Fruit fly (Drosophila melanogaster) whole organism, embryonic: Measurements from ENCODE around the gene CheB38c.

Experiments
- Abd-B ChIP-seq: fragments of 200-800 bp; sonication (Bioruptor generic); optimal IDR thresholded peaks from 2 replicates; lab custom pipeline; 2018; ENCODE audit warnings: missing biosample characterization, mild to moderate bottlenecking, missing genetic modification characterization, moderate library complexity
- CG10267 ChIP-seq: fragments of 200-800 bp; sonication (Bioruptor generic); optimal IDR thresholded peaks from 2 replicates; lab custom pipeline; 2018; ENCODE audit warnings: missing biosample characterization, mild to moderate bottlenecking, missing genetic modification characterization, moderate library complexity
- CG10366 ChIP-seq: fragments of 200-800 bp; sonication (Bioruptor generic); IDR thresholded peaks from 2 replicates; pipeline ENCODE4 v1.3.6; 2022; ENCODE audit warnings: missing biosample characterization, missing genetic modification characterization
- CG10959 ChIP-seq: fragments of 200-800 bp; sonication (Bioruptor generic); IDR thresholded peaks from 2 replicates; pipeline ENCODE4 v1.3.6; 2022; ENCODE audit warnings: missing biosample characterization, missing genetic modification characterization
- CG11085 ChIP-seq: fragments of 200-800 bp; sonication (Bioruptor generic); IDR thresholded peaks from 2 replicates; pipeline ENCODE4 v1.3.6; 2022; ENCODE audit warnings: missing biosample characterization, missing genetic modification characterization
- CG11456 ChIP-seq: fragments of 200-800 bp; sonication (Bioruptor generic); IDR thresholded peaks from 3 replicates; pipeline ENCODE4 v1.3.6; 2022; ENCODE audit warnings: missing biosample characterization, missing genetic modification characterization
- CG12071 ChIP-seq: fragments of 200-800 bp; sonication (Bioruptor generic); optimal IDR thresholded peaks from 3 replicates; lab custom pipeline; 2018; ENCODE audit warnings: missing biosample characterization, mild to moderate bottlenecking, missing genetic modification characterization
- CG14710 ChIP-seq: fragments of 200-800 bp; sonication (Bioruptor generic); optimal IDR thresholded peaks from 3 replicates; lab custom pipeline; 2019; ENCODE audit warnings: missing biosample characterization, mild to moderate bottlenecking, missing genetic modification characterization, moderate library complexity
- CG15269 ChIP-seq: fragments of 200-800 bp; sonication (Bioruptor generic); optimal IDR thresholded peaks from 2 replicates; lab custom pipeline; 2018; ENCODE audit warnings: missing biosample characterization, mild to moderate bottlenecking, missing genetic modification characterization, moderate library complexity
- CG17186 ChIP-seq: fragments of 200-800 bp; sonication (Bioruptor generic); optimal IDR thresholded peaks from 3 replicates; lab custom pipeline; 2017; ENCODE audit warnings: missing biosample characterization, missing genetic modification reagents, missing genetic modification characterization
- CG17612 ChIP-seq: fragments of 200-800 bp; sonication (Bioruptor generic); IDR thresholded peaks from 2 replicates; pipeline ENCODE4 v1.3.6; 2022; ENCODE audit warnings: missing biosample characterization, missing genetic modification characterization
- CG17829 ChIP-seq: fragments of 200-800 bp; optimal IDR thresholded peaks from 2 replicates; lab custom pipeline; 2019; ENCODE audit warnings: missing biosample characterization, mild to moderate bottlenecking, missing genetic modification characterization, moderate library complexity
- CG2120 ChIP-seq: fragments of 200-800 bp; sonication (Bioruptor generic); optimal IDR thresholded peaks from 3 replicates; lab custom pipeline; 2016; ENCODE audit warnings: missing biosample characterization, missing genetic modification characterization
- CG31388 ChIP-seq: fragments of 200-800 bp; sonication (Bioruptor generic); optimal IDR thresholded peaks from 2 replicates; lab custom pipeline; 2016; ENCODE audit warnings: missing biosample characterization, missing genetic modification characterization
- CG32532 ChIP-seq: fragments of 200-800 bp; sonication (Bioruptor generic); IDR thresholded peaks from 2 replicates; pipeline ENCODE4 v1.3.6; 2022; ENCODE audit warnings: missing biosample characterization, missing genetic modification characterization
- CG3726 ChIP-seq: fragments of 200-800 bp; sonication (Bioruptor generic); IDR thresholded peaks from 3 replicates; pipeline ENCODE4, ENCODE4 v1.3.6; 2022; ENCODE audit warnings: missing biosample characterization, missing genetic modification characterization
- CG3838 ChIP-seq: fragments of 200-800 bp; sonication (Bioruptor generic); optimal IDR thresholded peaks from 3 replicates; lab custom pipeline; 2016; ENCODE audit warnings: missing biosample characterization, missing genetic modification characterization
- CG4360 ChIP-seq: fragments of 200-800 bp; sonication (Bioruptor generic); IDR thresholded peaks from 2 replicates; pipeline ENCODE4 v1.3.6; 2022; ENCODE audit warnings: missing biosample characterization, missing genetic modification characterization
- CG6683 ChIP-seq: fragments of 200-800 bp; sonication (Bioruptor generic); optimal IDR thresholded peaks from 2 replicates; lab custom pipeline; 2017; ENCODE audit warnings: missing biosample characterization, mild to moderate bottlenecking, missing genetic modification characterization, missing genetic modification reagents
- Fer3 ChIP-seq: fragments of 200-800 bp; sonication (Bioruptor generic); optimal IDR thresholded peaks from 2 replicates; lab custom pipeline; 2018; ENCODE audit warnings: missing biosample characterization, mild to moderate bottlenecking, missing genetic modification characterization, moderate library complexity
- HLH54F ChIP-seq: fragments of 200-800 bp; sonication (Bioruptor generic); optimal IDR thresholded peaks from 3 replicates; lab custom pipeline; 2016; ENCODE audit warnings: missing biosample characterization, missing genetic modification characterization
- HmgZ ChIP-seq: fragments of 200-800 bp; sonication (Bioruptor generic); optimal IDR thresholded peaks from 2 replicates; lab custom pipeline; 2018; ENCODE audit warnings: missing biosample characterization, mild to moderate bottlenecking, missing genetic modification characterization
- Lhr ChIP-seq: fragments of 200-800 bp; sonication (Bioruptor generic); optimal IDR thresholded peaks from 3 replicates; lab custom pipeline; 2017; ENCODE audit warnings: mild to moderate bottlenecking, missing biosample characterization, missing genetic modification reagents, missing genetic modification characterization
- NK7.1 ChIP-seq: fragments of 200-800 bp; sonication (Bioruptor generic); optimal IDR thresholded peaks from 3 replicates; lab custom pipeline; 2016; ENCODE audit warnings: missing biosample characterization, missing genetic modification characterization
- Nf-YC ChIP-seq: fragments of 200-800 bp; optimal IDR thresholded peaks from 3 replicates; lab custom pipeline; 2019; ENCODE audit warnings: missing biosample characterization, mild to moderate bottlenecking, missing genetic modification characterization, moderate library complexity
- Opbp ChIP-seq: fragments of 200-800 bp; sonication (Bioruptor generic); IDR thresholded peaks from 3 replicates; pipeline ENCODE4 v1.3.6; 2022; ENCODE audit warnings: missing biosample characterization, missing genetic modification characterization; ENCODE audit not compliant: partially characterized antibody
- Optix ChIP-seq: fragments of 200-800 bp; sonication (Bioruptor generic); IDR thresholded peaks from 3 replicates; pipeline ENCODE4 v1.3.6; 2022; ENCODE audit warnings: missing biosample characterization, missing genetic modification characterization
- Ptx1 ChIP-seq: fragments of 200-800 bp; sonication (Bioruptor generic); IDR thresholded peaks from 2 replicates; pipeline ENCODE4 v1.3.6; 2022; ENCODE audit warnings: missing biosample characterization, missing genetic modification characterization
- Rx ChIP-seq: fragments of 200-800 bp; sonication (Bioruptor generic); IDR thresholded peaks from 2 replicates; pipeline ENCODE4 v1.3.6; 2022; ENCODE audit warnings: missing biosample characterization, missing genetic modification characterization
- Vsx1 ChIP-seq: fragments of 200-800 bp; sonication (Bioruptor generic); optimal IDR thresholded peaks from 2 replicates; lab custom pipeline; 2017; ENCODE audit warnings: missing biosample characterization, mild to moderate bottlenecking, missing genetic modification characterization, missing genetic modification reagents
- al ChIP-seq: fragments of 200-800 bp; sonication (Bioruptor generic); IDR thresholded peaks from 2 replicates; pipeline ENCODE4 v1.3.6; 2022; ENCODE audit warnings: missing biosample characterization, missing genetic modification characterization
- az2 ChIP-seq: fragments of 200-800 bp; sonication (Bioruptor generic); optimal IDR thresholded peaks from 3 replicates; lab custom pipeline; 2016; ENCODE audit warnings: missing biosample characterization, missing genetic modification characterization
- bab2 ChIP-seq: fragments of 200-800 bp; sonication (Bioruptor generic); optimal IDR thresholded peaks from 2 replicates; lab custom pipeline; 2016; ENCODE audit warnings: missing biosample characterization, missing genetic modification characterization
- caup ChIP-seq: fragments of 200-800 bp; sonication (Bioruptor generic); optimal IDR thresholded peaks from 3 replicates; lab custom pipeline; 2017; ENCODE audit warnings: missing biosample characterization, mild to moderate bottlenecking, missing genetic modification characterization, moderate library complexity; ENCODE audit not compliant: severe bottlenecking
- dan ChIP-seq: fragments of 200-800 bp; sonication (Bioruptor generic); IDR thresholded peaks from 2 replicates; pipeline ENCODE4 v1.3.6; 2022; ENCODE audit warnings: missing biosample characterization, missing genetic modification characterization
- disco-r ChIP-seq: fragments of 200-800 bp; sonication (Bioruptor generic); optimal IDR thresholded peaks from 2 replicates; lab custom pipeline; 2016; ENCODE audit warnings: missing biosample characterization, missing genetic modification characterization
- dysf ChIP-seq: fragments of 200-800 bp; sonication (Bioruptor generic); IDR thresholded peaks from 3 replicates; pipeline ENCODE4 v1.3.6; 2022; ENCODE audit warnings: missing biosample characterization, missing genetic modification characterization
- exex ChIP-seq: fragments of 200-800 bp; sonication (Bioruptor generic); optimal IDR thresholded peaks from 4 replicates; lab custom pipeline; 2018; ENCODE audit warnings: missing biosample characterization, mild to moderate bottlenecking, missing genetic modification characterization, moderate library complexity
- hb ChIP-seq: fragments of 200-800 bp; sonication (Bioruptor generic); IDR thresholded peaks from 3 replicates; pipeline ENCODE4 v1.3.6; 2022; ENCODE audit warnings: missing biosample characterization, missing genetic modification characterization; ENCODE audit not compliant: partially characterized antibody
- jing ChIP-seq: fragments of 200-800 bp; sonication (Bioruptor generic); optimal IDR thresholded peaks from 2 replicates; lab custom pipeline; 2018; ENCODE audit warnings: missing biosample characterization, mild to moderate bottlenecking, missing genetic modification characterization
- kay ChIP-seq: fragments of 200-800 bp; sonication (Bioruptor generic); optimal IDR thresholded peaks from 2 replicates; lab custom pipeline; 2016; ENCODE audit warnings: missing biosample characterization, missing genetic modification characterization
- kni ChIP-seq: fragments of 200-800 bp; sonication (Bioruptor generic); optimal IDR thresholded peaks from 3 replicates; lab custom pipeline; 2017; ENCODE audit warnings: mild to moderate bottlenecking, missing biosample characterization, missing genetic modification reagents, missing genetic modification characterization
- pum ChIP-seq: fragments of 200-800 bp; sonication (Bioruptor generic); optimal IDR thresholded peaks from 2 replicates; lab custom pipeline; 2016; ENCODE audit warnings: missing biosample characterization, missing genetic modification characterization
- repo ChIP-seq: fragments of 200-800 bp; sonication (Bioruptor generic); optimal IDR thresholded peaks from 2 replicates; lab custom pipeline; 2016; ENCODE audit warnings: missing biosample characterization, missing genetic modification characterization
- sd ChIP-seq: fragments of 200-800 bp; sonication (Bioruptor generic); optimal IDR thresholded peaks from 3 replicates; lab custom pipeline; 2018; ENCODE audit warnings: missing biosample characterization, mild to moderate bottlenecking, missing genetic modification characterization, moderate library complexity
- sens ChIP-seq: fragments of 200-800 bp; sonication (Bioruptor generic); peaks from one replicate; lab custom pipeline; 2016; ENCODE audit warnings: missing biosample characterization, missing genetic modification characterization
- slbo ChIP-seq: fragments of 200-800 bp; sonication (Bioruptor generic); IDR thresholded peaks from 2 replicates; pipeline ENCODE4 v1.3.6; 2022; ENCODE audit warnings: missing biosample characterization, missing genetic modification characterization
- stwl ChIP-seq: fragments of 200-800 bp; sonication (Bioruptor generic); optimal IDR thresholded peaks from 3 replicates; lab custom pipeline; 2018; ENCODE audit warnings: missing biosample characterization, mild to moderate bottlenecking, missing genetic modification characterization, moderate library complexity
- tll ChIP-seq, 2 experiments: fragments of 200-800 bp in 1 of 2; fragments of >200 bp in 1 of 2; sonication (Bioruptor generic) in 1 of 2; optimal IDR thresholded peaks; 2 replicates each; lab custom pipeline; 2017 to 2019; ENCODE audit warnings: missing biosample characterization in 2 of 2, missing genetic modification characterization in 2 of 2, mild to moderate bottlenecking in 1 of 2, moderate library complexity in 1 of 2
- wek ChIP-seq: fragments of 200-800 bp; sonication (Bioruptor generic); optimal IDR thresholded peaks from 3 replicates; lab custom pipeline; 2018; ENCODE audit warnings: missing biosample characterization, mild to moderate bottlenecking, missing genetic modification characterization, moderate library complexity

CheB38c gene

DNA sequence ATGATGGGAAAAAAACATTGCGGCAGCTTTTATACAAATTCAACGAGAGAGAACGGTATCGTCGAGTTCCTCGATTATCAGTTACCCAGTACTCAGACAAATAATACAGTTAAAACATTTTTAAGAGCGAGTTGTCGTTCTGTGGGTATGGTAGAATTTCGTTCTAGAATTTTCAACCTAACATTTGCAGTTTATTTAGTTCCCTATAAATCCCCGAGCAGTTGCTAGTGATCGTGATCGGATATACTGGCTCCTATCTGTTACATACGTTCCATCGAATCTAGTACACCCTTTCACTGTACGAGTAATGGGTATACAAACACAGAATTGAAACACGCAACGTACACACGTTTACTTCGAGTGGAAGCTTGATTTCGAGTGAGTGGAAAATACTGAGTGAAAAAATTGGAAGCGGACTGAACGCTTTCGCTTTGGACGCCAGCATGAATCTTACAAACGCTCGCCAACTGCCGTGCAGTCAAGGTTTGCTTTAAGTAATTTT lies 44.1 kb upstream of the CheB38c start, which contains the start of gene CG9338 (continued):
- TF ChIP-seq Abd-B (peak; percentile 67), jing (GFP tag; lab: Kevin White, UChicago) (peak; percentile 59), CG17186 (GFP tag; lab: Kevin White, UChicago) (peak; percentile 62), CG15269 (tag; lab: Kevin White, UChicago) (peak; percentile 71), dan (GFP tag; lab: Robert Waterston, UW) (peak; percentile 47; the same call in 1 of the 2 replicates), CG14710 (tag; lab: Kevin White, UChicago) (peak; percentile 91), Rx (GFP tag; lab: Robert Waterston, UW) (peak; percentile 89), CG31388 (GFP tag; lab: Kevin White, UChicago) (peak; percentile 1), hb (no peak), CG10959 (GFP tag; lab: Robert Waterston, UW) (no peak), Fer3 (tag; lab: Kevin White, UChicago) (peak; percentile 91), caup (peak; percentile 86), sens (peak; percentile 96), bab2 (peak; percentile 76), Lhr (GFP tag; lab: Kevin White, UChicago) (peak; percentile 13), CG10366 (GFP tag; lab: Robert Waterston, UW) (peak; percentile 69), CG6683 (GFP tag; lab: Kevin White, UChicago) (peak; percentile 88), slbo (GFP tag; lab: Robert Waterston, UW) (peak; percentile 79), disco-r (GFP tag; lab: Kevin White, UChicago) (peak; percentile 79), Ptx1 (GFP tag; lab: Robert Waterston, UW) (peak; percentile 85), Nf-YC (tag; lab: Kevin White, UChicago) (peak; percentile 89), pum (GFP tag; lab: Kevin White, UChicago) (peak; percentile 81), HmgZ (tag; lab: Kevin White, UChicago) (peak; percentile 85), CG32532 (GFP tag; lab: Robert Waterston, UW) (peak; percentile 95), CG12071 (GFP tag; lab: Kevin White, UChicago) (peak; percentile 91), CG3726 (GFP tag; lab: Robert Waterston, UW) (peak; percentile 74; the same call in 1 of the 3 replicates), CG11456 (GFP tag; lab: Robert Waterston, UW) (no peak; the same call in 1 of the 3 replicates), CG4360 (GFP tag; lab: Robert Waterston, UW) (peak; percentile 61), az2 (peak; percentile 78), Optix (peak; percentile 77), CG17829 (tag; lab: Kevin White, UChicago) (peak; percentile 95), CG3838 (GFP tag; lab: Kevin White, UChicago) (peak; percentile 62), dysf (GFP tag; lab: Robert Waterston, UW) (peak; percentile 85), repo (peak; percentile 76), exex (tag; lab: Kevin White, UChicago) (peak; percentile 76), stwl (tag; lab: Kevin White, UChicago) (no peak), CG10267 (tag; lab: Kevin White, UChicago) (peak; percentile 84), CG17612 (GFP tag; lab: Robert Waterston, UW) (peak; percentile 90), sd (tag; lab: Kevin White, UChicago) (peak; percentile 88), kay (peak; percentile 90), Vsx1 (GFP tag; lab: Kevin White, UChicago) (peak; percentile 63), Opbp (GFP tag; lab: Robert Waterston, UW) (no peak), tll (GFP tag; optimal IDR thresholded peaks at IDR 0.05; lab: Kevin White, UChicago) (no peak), kni (GFP tag; lab: Kevin White, UChicago) (peak; percentile 88), NK7.1 (GFP tag; lab: Kevin White, UChicago) (peak; percentile 76), CG11085 (GFP tag; lab: Robert Waterston, UW) (peak; percentile 85), al (GFP tag; lab: Robert Waterston, UW) (peak; percentile 84; the same call in 1 of the 2 replicates), wek (GFP tag; lab: Kevin White, UChicago) (peak; percentile 39), CG2120 (GFP tag; lab: Kevin White, UChicago) (peak; percentile 89), HLH54F (peak; percentile 73)
